Worm (Caenorhabditis elegans): ENCODE measurements around the gene spp-19.

DNA sequence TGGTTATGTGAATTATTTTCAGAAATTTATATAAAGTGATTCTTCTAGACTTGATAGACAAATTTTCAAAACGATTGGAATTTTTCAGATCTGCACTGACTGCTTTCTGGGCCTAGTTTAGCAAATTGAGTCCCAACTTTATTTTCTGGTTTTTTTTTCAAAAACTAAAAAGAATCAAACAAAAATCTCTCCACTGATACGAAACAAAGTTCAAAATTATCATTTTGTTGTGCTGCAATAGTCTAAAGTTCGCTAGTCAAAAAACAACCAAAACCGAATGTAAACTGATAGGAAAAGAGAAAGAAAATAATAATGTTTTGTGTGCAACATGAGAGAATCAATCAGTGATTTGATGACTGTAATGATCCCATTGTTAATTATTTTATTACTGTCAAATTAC lies 11.6 kb downstream of the spp-19 start, which contains the start of gene lipl-4:
- TF ChIP-seq nhr-12 (tag; optimal IDR thresholded peaks at IDR 0.05), result no peak
- no peak for TF ChIP-seq unc-62 (GFP tag; optimal IDR thresholded peaks at IDR 0.05)
- no peak for TF ChIP-seq nhr-23 (tag; optimal IDR thresholded peaks at IDR 0.05)
- TF ChIP-seq ceh-82 (tag; optimal IDR thresholded peaks at IDR 0.05), result no peak
- no peak for TF ChIP-seq ztf-11 (tag; optimal IDR thresholded peaks at IDR 0.05)
- no peak for TF ChIP-seq nhr-77 (tag; optimal IDR thresholded peaks at IDR 0.05)
- no peak for TF ChIP-seq nhr-237 (tag; optimal IDR thresholded peaks at IDR 0.05)
- TF ChIP-seq sem-4 (tag; optimal IDR thresholded peaks at IDR 0.05), result no peak
- TF ChIP-seq elt-3 (tag; optimal IDR thresholded peaks at IDR 0.05), result no peak
- no peak for TF ChIP-seq aly-2 (tag; optimal IDR thresholded peaks at IDR 0.05)
- TF ChIP-seq nhr-11 (tag; optimal IDR thresholded peaks at IDR 0.05), result no peak
- TF ChIP-seq fos-1 (tag; optimal IDR thresholded peaks at IDR 0.05), result no peak
- TF ChIP-seq C34F6.9 (tag; optimal IDR thresholded peaks at IDR 0.05), result no peak

All from whole organism, L2 larva.